Fruit fly (Drosophila melanogaster) ovary, adult (tissue): Measurements from ENCODE around the gene CG9286.

ENCODE experiments used
- CG17801 ChIP-seq: fragments of 200-800 bp; optimal IDR thresholded peaks from 2 replicates; lab custom pipeline; 2019; ENCODE audit warnings: missing biosample characterization, mild to moderate bottlenecking, missing genetic modification characterization, moderate library complexity; ENCODE audit not compliant: partially characterized antibody

Gene CG9286

DNA sequence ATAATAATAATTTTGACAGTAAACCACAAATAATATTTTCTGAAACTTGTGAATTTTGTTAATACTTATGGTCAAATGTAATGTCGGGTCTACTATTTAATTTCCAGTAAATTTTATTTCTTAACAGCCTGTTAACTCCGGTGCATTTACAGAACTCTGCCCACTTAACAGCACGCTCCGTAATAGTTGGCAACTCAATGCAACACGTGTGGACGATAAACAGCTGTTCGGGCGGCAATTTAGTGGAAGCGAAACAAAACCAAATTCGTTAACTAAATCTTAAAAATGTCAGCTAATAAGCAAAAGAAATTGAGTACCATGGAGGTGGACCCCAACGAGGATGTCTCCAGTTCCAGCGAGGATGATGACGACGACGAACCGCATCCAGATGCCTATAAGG is at the start of gene CG9286:
CG9286 (plus strand) TSS at position 196 of the 400 bp plus-strand sequence.
- no peak for TF ChIP-seq CG17801 (GFP tag; lab: Kevin White, UChicago)

DNA sequence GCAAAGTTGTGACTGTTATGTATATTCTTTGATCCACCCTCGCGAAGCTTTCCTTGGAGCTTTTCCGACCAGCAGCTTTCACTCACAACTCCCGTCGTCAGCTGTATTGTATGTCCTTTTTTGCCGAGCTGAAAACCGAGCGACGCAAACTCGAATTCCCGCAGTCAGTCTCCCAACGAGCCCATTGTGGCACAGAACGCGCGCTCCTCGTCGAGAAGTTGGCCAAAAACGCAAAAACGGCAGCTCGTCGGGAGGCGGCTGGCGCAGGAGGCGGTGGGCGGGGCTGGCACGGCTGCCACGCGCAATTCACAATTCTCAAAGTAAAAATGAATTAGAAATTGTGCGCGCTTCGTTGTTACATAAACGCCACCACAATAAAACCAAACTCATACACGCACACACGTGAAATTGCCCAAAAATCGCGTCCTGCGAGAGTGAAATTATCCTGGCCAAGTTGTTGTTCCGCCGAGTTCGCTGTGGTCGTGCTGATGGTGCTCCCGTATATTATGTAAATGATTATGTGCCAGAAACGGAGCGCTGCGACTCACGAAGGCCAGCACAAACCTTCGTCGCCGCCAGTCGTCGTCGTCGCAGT is 45.4 kb upstream of the CG9286 start:
- no peak for TF ChIP-seq CG17801 (GFP tag; lab: Kevin White, UChicago)

DNA sequence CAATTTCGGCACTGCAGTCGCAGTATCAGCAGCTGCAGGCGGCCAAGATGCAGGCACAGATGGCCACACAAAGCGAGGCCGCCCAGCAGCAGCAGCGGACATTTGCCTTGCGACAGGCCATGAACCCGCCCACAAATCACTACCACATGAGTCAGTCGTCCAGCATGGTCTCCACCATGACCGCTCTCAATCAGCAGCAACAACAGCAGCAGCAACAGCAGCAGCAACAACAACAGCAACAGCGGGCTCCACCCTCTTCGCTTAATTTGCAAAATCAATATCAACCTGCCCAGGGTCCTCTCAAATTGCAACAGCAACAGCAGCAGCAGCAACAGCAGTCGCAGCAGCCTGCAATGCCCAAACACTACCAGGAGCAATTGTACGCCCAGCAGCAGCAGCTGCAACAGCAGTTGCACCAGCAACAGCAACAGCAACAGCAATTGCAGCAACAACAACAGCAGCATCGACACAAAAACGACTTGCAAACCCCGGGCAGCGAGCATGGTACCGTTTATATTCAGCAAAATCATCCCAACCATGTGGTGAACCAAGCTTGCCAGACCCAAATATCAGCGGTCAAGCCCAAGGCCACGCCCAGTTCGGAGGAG is 34.6 kb upstream of the CG9286 start:
- no peak for TF ChIP-seq CG17801 (GFP tag; lab: Kevin White, UChicago)

DNA sequence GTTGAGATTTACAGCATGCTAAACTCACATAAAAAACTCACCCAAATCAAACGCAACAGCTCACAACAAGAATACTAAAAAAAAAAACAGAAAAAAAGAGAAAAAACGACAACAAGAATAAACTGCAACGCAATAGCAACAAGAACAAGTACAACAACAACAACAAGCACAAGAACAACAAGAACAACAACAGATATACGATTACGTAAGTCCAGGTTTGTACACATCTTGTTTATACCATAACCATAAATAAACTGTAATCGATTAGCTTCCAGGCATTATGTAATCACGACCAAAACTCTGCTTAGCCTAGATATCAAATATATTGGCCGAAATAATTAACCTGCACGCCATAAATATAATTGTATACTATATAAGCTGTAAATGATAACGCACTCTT is 19.2 kb upstream of the CG9286 start:
- no peak for TF ChIP-seq CG17801 (GFP tag; lab: Kevin White, UChicago)

DNA sequence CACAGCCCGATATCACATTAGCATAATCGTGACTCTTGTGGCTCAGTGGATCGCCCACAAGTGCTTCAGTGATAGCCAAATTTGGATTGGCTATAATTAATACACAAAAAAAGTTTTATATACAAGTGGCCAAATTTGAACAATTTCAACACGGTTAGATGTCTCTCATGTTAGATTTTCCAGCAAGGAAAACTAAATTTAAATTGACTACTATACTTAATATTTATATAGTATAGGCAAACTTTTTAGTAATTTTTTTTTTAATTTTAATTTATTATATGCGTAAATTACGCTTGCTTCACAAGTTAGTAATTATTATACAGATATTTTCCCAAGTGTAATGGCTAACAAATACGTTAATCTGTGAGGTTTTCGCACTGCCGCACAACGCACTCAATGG is 15.8 kb upstream of the CG9286 start:
- TF ChIP-seq CG17801 (GFP tag; lab: Kevin White, UChicago): no peak

DNA sequence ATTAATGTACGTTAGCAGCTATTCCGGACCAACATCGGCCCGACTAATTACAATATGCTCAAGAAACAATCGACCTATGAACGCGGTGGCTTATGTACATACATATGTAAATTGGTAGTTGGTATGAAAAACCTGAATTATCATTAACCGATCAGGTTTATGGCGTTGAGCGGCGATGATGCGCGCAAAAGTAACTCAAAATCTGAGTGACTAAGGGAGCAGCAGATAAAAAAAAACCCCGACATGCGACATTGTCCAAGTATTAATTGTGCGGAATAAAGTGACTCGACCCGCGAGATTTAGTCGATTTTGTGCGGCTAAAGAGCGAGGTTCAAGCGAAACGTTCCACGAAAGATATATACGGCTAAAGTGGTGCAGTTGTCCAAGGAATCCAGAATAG is 15.3 kb upstream of the CG9286 start, which contains the start of gene CG9312:
CG9312 (plus strand) TSS at position 301 of the 400 bp plus-strand sequence.
- no peak for TF ChIP-seq CG17801 (GFP tag; lab: Kevin White, UChicago)

DNA sequence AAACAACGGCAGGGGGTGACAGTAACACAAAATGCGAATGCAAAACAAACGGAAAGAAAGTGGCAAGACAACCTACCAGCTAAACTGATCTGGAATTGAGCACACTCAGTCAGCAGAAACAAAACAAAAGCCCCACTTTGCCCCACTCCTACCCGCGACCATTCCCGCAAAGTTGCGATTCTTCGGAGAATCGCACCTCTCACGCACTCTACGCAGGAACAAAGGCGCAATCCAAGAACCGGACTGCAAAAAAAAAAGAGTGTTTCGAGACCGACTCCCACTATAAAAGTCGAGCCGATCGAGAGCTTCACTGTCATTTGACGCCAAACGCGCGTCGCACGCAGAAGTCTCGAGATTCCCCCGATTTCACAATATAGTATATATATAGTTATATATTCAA is 13.5 kb upstream of the CG9286 start, which contains the start of gene Cht5:
Cht5 (plus strand) TSS at position 311 of the 400 bp plus-strand sequence.
- no peak for TF ChIP-seq CG17801 (GFP tag; lab: Kevin White, UChicago)

DNA sequence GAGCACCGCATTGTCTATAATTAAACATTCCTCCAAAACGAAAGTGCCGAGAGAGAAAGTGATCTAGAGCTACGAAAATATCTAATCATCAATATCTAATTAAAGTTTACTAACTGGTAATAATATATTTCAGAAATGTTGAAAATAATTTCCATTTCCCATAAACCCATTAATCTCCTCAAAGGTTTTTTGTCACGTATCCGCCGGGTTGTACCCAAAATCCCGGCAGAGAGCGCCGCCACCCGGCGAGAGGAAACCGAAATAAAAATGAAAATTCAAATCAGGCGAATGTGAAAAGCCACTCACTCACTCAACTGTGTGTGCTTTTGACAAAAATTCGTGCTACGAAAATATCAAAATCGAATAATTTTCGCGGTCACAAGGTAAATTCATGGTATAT is 9.6 kb upstream of the CG9286 start, which contains the start of gene CG9297:
CG9297 (plus strand) TSS at position 301 of the 400 bp plus-strand sequence.
- TF ChIP-seq CG17801 (GFP tag; lab: Kevin White, UChicago): no peak

DNA sequence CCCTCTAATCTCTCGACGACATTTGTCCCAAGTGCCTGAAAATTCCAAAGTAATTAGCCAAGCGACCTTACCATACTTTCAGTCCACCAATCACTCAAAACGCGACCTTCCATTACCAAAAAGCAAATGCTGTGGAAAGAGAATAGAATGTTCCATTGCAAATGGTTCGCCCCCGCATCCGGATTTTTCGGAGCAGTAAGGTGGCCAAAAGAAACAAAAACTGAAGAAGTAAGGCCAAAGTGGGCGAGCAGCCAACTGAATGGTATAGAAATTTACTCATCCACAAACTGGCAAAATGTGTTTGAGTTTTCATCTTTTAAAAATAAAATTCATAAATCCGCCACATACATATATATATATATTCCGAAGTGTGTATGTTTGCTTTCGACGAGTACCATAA is 7.4 kb upstream of the CG9286 start:
- no peak for TF ChIP-seq CG17801 (GFP tag; lab: Kevin White, UChicago)

DNA sequence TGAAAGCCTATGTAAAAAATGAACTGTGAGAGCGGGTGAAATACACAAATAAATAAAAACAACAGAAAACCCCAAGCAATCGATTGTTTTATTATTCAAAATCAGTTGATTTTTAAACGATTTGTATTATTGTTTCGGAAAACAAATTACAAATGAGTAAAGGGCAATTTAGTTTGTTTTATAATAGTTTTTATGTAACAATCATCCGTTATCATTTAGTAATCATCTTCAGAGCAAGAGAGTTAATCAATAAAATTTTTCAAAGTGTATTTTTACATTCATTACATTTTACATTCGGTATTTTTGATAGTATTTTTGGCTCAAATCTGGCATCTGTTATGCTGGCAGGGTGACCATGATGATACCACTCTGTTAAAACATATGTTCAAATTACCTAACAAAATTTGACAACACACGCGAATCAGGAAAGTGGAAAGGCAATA is 1.5 kb upstream of the CG9286 start, which contains the start of the genes CG42375 and CG9288:
CG42375 (plus strand) TSS at position 384 of the 443 bp plus-strand sequence.
CG9288 (plus strand) TSS at position 384 of the 443 bp plus-strand sequence.
- TF ChIP-seq CG17801 (GFP tag; lab: Kevin White, UChicago): no peak

DNA sequence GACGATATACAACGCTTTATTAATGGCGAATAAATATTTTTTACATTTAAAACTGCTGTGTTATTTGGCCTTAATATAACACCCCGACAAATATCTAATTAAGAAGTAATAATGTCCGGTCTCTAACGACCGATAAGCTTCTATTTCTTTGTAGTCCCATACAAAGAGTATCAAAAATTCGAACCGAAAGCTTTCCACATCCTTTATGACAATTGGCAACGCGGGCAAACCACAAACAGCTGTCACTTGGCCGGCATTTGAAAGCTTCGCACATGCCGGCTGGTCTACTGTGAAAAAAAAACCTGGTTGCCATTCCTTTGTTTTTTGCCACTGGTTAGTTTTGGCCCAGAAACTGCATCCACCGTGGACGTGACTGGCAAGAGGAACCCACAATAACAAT is 1.3 kb downstream of the CG9286 start, which contains the start of gene Dip-B:
Dip-B (plus strand) TSS at position 254 of the 400 bp plus-strand sequence.
- no peak for TF ChIP-seq CG17801 (GFP tag; lab: Kevin White, UChicago)

DNA sequence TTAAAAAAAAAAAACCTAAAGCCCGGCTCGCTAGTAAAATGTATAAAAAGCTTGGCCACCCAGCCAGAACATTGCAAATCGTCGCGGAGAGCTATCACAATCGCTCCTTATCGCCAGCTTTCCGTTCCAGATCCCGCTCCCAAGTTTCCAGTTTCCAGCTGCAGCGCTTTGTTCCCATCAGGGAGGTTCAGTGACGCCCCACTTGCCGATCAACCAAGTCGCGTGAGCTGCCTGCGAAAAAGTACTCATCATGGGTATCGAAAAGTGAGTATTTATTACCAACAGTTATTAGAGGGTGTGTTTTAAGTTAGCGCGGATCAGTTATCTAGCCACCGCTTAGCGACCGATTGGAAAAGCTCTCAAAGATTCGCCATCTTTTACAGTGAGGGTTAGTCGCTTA is 1.8 kb downstream of the CG9286 start:
- TF ChIP-seq CG17801 (GFP tag; lab: Kevin White, UChicago): no peak

DNA sequence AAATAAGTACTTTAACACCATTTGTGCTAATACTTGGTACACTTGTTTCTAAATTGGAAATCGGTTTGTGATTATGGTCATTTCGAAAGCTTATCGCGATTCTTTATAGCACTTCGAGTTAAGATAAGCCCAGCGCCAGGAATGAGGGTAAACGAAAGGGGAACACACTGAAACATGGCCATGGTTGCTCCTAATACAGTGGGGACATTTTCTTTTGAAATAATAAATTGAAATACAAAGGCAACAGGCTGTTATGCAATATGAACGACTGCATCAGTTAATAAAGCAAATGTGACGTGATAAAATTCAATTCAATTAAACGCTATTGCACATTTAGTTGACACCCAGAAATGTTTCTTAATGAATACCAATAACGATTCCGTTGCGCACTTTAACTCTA is 2.6 kb downstream of the CG9286 start:
- TF ChIP-seq CG17801 (GFP tag; lab: Kevin White, UChicago): no peak

DNA sequence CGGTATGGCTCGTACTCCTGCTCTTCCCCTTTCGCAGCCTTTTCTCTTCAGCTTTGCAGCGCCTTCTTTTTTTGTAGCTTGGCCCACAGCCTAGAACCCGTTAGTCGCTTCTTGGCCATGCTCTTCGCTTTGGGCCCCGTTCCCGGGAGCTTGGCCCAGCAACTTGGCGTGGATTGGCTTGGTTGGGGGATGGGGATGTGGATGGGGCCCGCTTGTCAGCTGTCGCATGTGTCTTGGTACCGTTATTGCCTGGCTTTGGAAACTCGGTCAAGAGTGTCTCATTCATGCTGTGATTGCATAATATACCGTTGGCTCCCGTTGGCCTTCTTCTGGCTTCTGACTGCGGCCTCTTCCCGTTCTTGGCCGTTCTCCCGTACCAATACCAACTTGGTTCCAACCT is 5.1 kb downstream of the CG9286 start:
- TF ChIP-seq CG17801 (GFP tag; lab: Kevin White, UChicago): no peak

DNA sequence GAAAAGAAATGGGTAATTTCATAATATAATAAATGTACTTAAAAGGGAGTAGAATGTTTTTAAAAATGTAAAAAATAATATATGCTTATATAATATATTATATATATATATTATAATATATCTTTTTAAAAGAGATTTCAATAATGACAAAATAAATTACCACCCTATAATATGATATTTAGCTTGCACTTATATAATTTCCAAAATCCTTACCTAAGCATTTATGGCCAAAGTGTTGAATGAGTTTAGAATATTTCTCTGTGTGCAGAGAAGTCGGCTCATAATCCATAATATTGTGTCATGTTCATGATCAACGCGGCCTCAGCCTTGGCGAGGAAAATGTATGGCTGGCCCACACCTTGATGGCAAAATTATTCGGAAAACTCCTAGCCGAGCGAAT is 7.5 kb downstream of the CG9286 start:
- TF ChIP-seq CG17801 (GFP tag; lab: Kevin White, UChicago): no peak

DNA sequence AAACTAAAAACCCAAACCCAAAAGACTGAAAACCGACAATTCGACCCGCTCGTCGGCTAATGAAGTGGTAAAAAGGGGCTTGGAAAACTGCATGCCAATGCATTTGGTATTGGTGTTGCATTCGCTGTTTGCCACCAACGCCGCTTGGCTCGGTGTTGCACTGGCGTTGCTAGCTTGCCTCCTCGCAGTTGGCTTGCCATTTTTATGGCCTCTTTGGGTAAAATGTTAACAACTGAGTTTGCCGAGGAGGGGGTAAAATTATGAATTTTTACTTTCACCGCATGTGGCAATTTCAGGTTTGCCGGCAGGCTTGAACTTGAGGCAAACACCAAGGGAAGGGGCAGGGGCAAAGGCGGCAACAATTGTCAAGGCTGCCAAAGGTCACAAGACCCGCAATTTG is 7.9 kb downstream of the CG9286 start:
- TF ChIP-seq CG17801 (GFP tag; lab: Kevin White, UChicago): no peak
